Worm (Caenorhabditis elegans) whole organism, L1 larva: ENCODE measurements around the gene nca-2.

ENCODE experiments used
- fkh-10 ChIP-seq: sonication (generic microtip); optimal IDR thresholded peaks from 2 replicates; lab custom pipeline; 2017; ENCODE audit warnings: missing biosample characterization, missing genetic modification reagents, missing genetic modification characterization
- fos-1 ChIP-seq: fragments of 150-350 bp; optimal IDR thresholded peaks from 2 replicates; lab custom pipeline; 2014; ENCODE audit warnings: missing biosample characterization, missing genetic modification characterization
- hpl-2 ChIP-seq: fragments of 150-350 bp; optimal IDR thresholded peaks from 2 replicates; lab custom pipeline; 2014; ENCODE audit warnings: missing biosample characterization, missing genetic modification reagents, missing genetic modification characterization
- lin-15B ChIP-seq: fragments of 150-350 bp; sonication (generic microtip); optimal IDR thresholded peaks from 3 replicates; lab custom pipeline; 2014; ENCODE audit warnings: missing biosample characterization, missing genetic modification characterization
- lin-39 ChIP-seq: fragments of 150-350 bp; optimal IDR thresholded peaks from 2 replicates; lab custom pipeline; 2014; ENCODE audit warnings: missing biosample characterization, missing genetic modification reagents, missing genetic modification characterization
- mdl-1 ChIP-seq, 2 experiments: fragments of 150-350 bp; optimal IDR thresholded peaks; 2 replicates each; lab custom pipeline; 2014 to 2017; ENCODE audit warnings: missing biosample characterization in 2 of 2, missing genetic modification characterization in 2 of 2, inconsistent platforms in 1 of 2
- mef-2 ChIP-seq: fragments of 150-350 bp; optimal IDR thresholded peaks from 2 replicates; lab custom pipeline; 2014; ENCODE audit warnings: missing biosample characterization, missing genetic modification characterization
- pax-3 ChIP-seq: fragments of 200-800 bp; sonication (Bioruptor generic); optimal IDR thresholded peaks from 2 replicates; lab custom pipeline; 2018; ENCODE audit warnings: mild to moderate bottlenecking, missing genetic modification characterization, moderate library complexity, missing compliant biosample characterization

- TF ChIP-seq hpl-2 (GFP tag; lab: Kevin White, UChicago) (no peak), pax-3 (tag; lab: Kevin White, UChicago) (no peak), mef-2 (no peak), fkh-10 (GFP tag; lab: Kevin White, UChicago) (no peak), mdl-1 (tag; optimal IDR thresholded peaks at IDR 0.05; lab: Kevin White, UChicago) (no peak), fos-1 (tag; lab: Kevin White, UChicago) (no peak), lin-15B (tag; lab: Kevin White, UChicago) (no peak), lin-39 (tag; lab: Kevin White, UChicago) (no peak)
Measured at ce11 chrIII:4956566-4956965, 8.8 kb upstream of the nca-2 start, which contains the start of gene C26E6.1.
